In genomic region chrII:13013966-13014365, ce11 we compare ENCODE assay signal across 5 worm cellular contexts.
TF ChIP-seq lines count a peak whose summit lies in the region.

Gene F18A11.5 (minus strand): TSS chrII:13014286.

TF ChIP-seq in whole organism, L1 larva, 84 proteins besides CTCF, POLR2A, EP300 and RAD21 (continues in another document):
- TF ChIP-seq ama-1 (optimal IDR thresholded peaks at IDR 0.05; lab: Kevin White, UChicago) = peak; percentile 23
- no peak for TF ChIP-seq aha-1 (tag; optimal IDR thresholded peaks at IDR 0.05; lab: Kevin White, UChicago)
- TF ChIP-seq efl-3 (GFP tag; optimal IDR thresholded peaks at IDR 0.05; lab: Kevin White, UChicago) = no peak
- peak; percentile 1 for TF ChIP-seq swsn-7 (tag; optimal IDR thresholded peaks at IDR 0.05; lab: Kevin White, UChicago)
- no peak for TF ChIP-seq C04F5.9 (tag; optimal IDR thresholded peaks at IDR 0.05; lab: Kevin White, UChicago)
- TF ChIP-seq snpc-4 (tag; optimal IDR thresholded peaks at IDR 0.05; lab: Kevin White, UChicago) = no peak
- peak; percentile 75 for TF ChIP-seq nhr-85 (tag; lab: Kevin White, UChicago)
- TF ChIP-seq unc-86 (tag; optimal IDR thresholded peaks at IDR 0.05; lab: Kevin White, UChicago) = no peak
- peak; percentile 45 for TF ChIP-seq snu-23 (GFP tag; optimal IDR thresholded peaks at IDR 0.05; lab: Kevin White, UChicago)
- no peak for TF ChIP-seq sup-37 (GFP tag; optimal IDR thresholded peaks at IDR 0.05; lab: Kevin White, UChicago)
- TF ChIP-seq skn-1 (tag; optimal IDR thresholded peaks at IDR 0.05; lab: Kevin White, UChicago) = no peak
- no peak for TF ChIP-seq dpl-1 (GFP tag; optimal IDR thresholded peaks at IDR 0.05; lab: Kevin White, UChicago)
- no peak for TF ChIP-seq nhr-11 (tag; optimal IDR thresholded peaks at IDR 0.05; lab: Kevin White, UChicago)
- no peak for TF ChIP-seq tbx-2 (tag; optimal IDR thresholded peaks at IDR 0.05; lab: Kevin White, UChicago)
- no peak for TF ChIP-seq F16B12.6 (tag; optimal IDR thresholded peaks at IDR 0.05; lab: Kevin White, UChicago)
- TF ChIP-seq zip-4 (GFP tag; optimal IDR thresholded peaks at IDR 0.05; lab: Kevin White, UChicago) = no peak
- TF ChIP-seq fkh-8 (tag; optimal IDR thresholded peaks at IDR 0.05; lab: Kevin White, UChicago) = no peak
- TF ChIP-seq vab-15 (tag; optimal IDR thresholded peaks at IDR 0.05; lab: Kevin White, UChicago) = no peak
- peak; percentile 2 for TF ChIP-seq blmp-1 (tag; optimal IDR thresholded peaks at IDR 0.05; lab: Kevin White, UChicago)
- TF ChIP-seq nhr-71 (tag; optimal IDR thresholded peaks at IDR 0.05; lab: Kevin White, UChicago) = peak; percentile 32

TF ChIP-seq in whole organism, L2 larva, 48 proteins besides CTCF, POLR2A, EP300 and RAD21 (continues in another document):
- TF ChIP-seq lsy-2 (tag; optimal IDR thresholded peaks at IDR 0.05; lab: Kevin White, UChicago) = no peak
- no peak for TF ChIP-seq sma-3 (GFP tag; optimal IDR thresholded peaks at IDR 0.05; lab: Kevin White, UChicago)
- no peak for TF ChIP-seq nhr-237 (tag; optimal IDR thresholded peaks at IDR 0.05; lab: Kevin White, UChicago)
- peak; percentile 10 for TF ChIP-seq crh-2 (tag; optimal IDR thresholded peaks at IDR 0.05; lab: Kevin White, UChicago)
- no peak for TF ChIP-seq gmeb-1 (tag; optimal IDR thresholded peaks at IDR 0.05; lab: Kevin White, UChicago)
- no peak for TF ChIP-seq sma-9 (GFP tag; optimal IDR thresholded peaks at IDR 0.05; lab: Kevin White, UChicago)
- no peak for TF ChIP-seq sma-9 (tag; optimal IDR thresholded peaks at IDR 0.05; lab: Kevin White, UChicago)
- no peak for TF ChIP-seq nhr-12 (tag; optimal IDR thresholded peaks at IDR 0.05; lab: Kevin White, UChicago)
- TF ChIP-seq ceh-82 (tag; optimal IDR thresholded peaks at IDR 0.05; lab: Kevin White, UChicago) = no peak
- TF ChIP-seq dmd-4 (tag; optimal IDR thresholded peaks at IDR 0.05; lab: Kevin White, UChicago) = no peak
- no peak for TF ChIP-seq skn-1 (tag; optimal IDR thresholded peaks at IDR 0.05; lab: Kevin White, UChicago)
- TF ChIP-seq nhr-129 (tag; optimal IDR thresholded peaks at IDR 0.05; lab: Kevin White, UChicago) = peak; percentile 21
- no peak for TF ChIP-seq snpc-4 (tag; optimal IDR thresholded peaks at IDR 0.05; lab: Kevin White, UChicago)
- no peak for TF ChIP-seq fos-1 (tag; optimal IDR thresholded peaks at IDR 0.05; lab: Kevin White, UChicago)
- no peak for TF ChIP-seq ztf-1 (GFP tag; conservative IDR thresholded peaks at IDR 0.05; lab: Robert Waterston, UW)
- TF ChIP-seq lin-13 (GFP tag; optimal IDR thresholded peaks at IDR 0.05; lab: Kevin White, UChicago) = peak; percentile 7
- peak; percentile 27 for TF ChIP-seq unc-55 (GFP tag; optimal IDR thresholded peaks at IDR 0.05; lab: Kevin White, UChicago)
- no peak for TF ChIP-seq nhr-11 (tag; optimal IDR thresholded peaks at IDR 0.05; lab: Kevin White, UChicago)
- TF ChIP-seq elt-3 (tag; optimal IDR thresholded peaks at IDR 0.05; lab: Kevin White, UChicago) = no peak
- TF ChIP-seq nhr-21 (tag; optimal IDR thresholded peaks at IDR 0.05; lab: Kevin White, UChicago) = no peak

TF ChIP-seq in whole organism, L3 larva, 47 proteins besides CTCF, POLR2A, EP300 and RAD21:
- no peak for TF ChIP-seq mdl-1 (tag; optimal IDR thresholded peaks at IDR 0.05; lab: Kevin White, UChicago)
- TF ChIP-seq ceh-28 (tag; optimal IDR thresholded peaks at IDR 0.05; lab: Kevin White, UChicago) = peak; percentile 5
- no peak for TF ChIP-seq ZK546.5 (tag; optimal IDR thresholded peaks at IDR 0.05; lab: Kevin White, UChicago)
- peak; percentile 5 for TF ChIP-seq lin-39 (tag; optimal IDR thresholded peaks at IDR 0.05; lab: Kevin White, UChicago)
- TF ChIP-seq nhr-28 (tag; optimal IDR thresholded peaks at IDR 0.05; lab: Kevin White, UChicago) = no peak
- TF ChIP-seq nfya-1 (tag; optimal IDR thresholded peaks at IDR 0.05; lab: Kevin White, UChicago; ENCODE audit: insufficient read depth) = peak; percentile 12
- no peak for TF ChIP-seq ama-1 (optimal IDR thresholded peaks at IDR 0.05; lab: Kevin White, UChicago)
- no peak for TF ChIP-seq daf-12 (tag; optimal IDR thresholded peaks at IDR 0.05; lab: Kevin White, UChicago)
- no peak for TF ChIP-seq nhr-43 (tag; optimal IDR thresholded peaks at IDR 0.05; lab: Kevin White, UChicago; ENCODE audit: poor library complexity, severe bottlenecking)

TF ChIP-seq in whole organism, L4 larva, 104 proteins besides CTCF, POLR2A, EP300 and RAD21:
- peak; percentile 29 for TF ChIP-seq hlh-11 (tag; optimal IDR thresholded peaks at IDR 0.05; lab: Kevin White, UChicago)
- no peak for TF ChIP-seq madf-5 (GFP tag; IDR thresholded peaks at IDR 0.05; lab: Robert Waterston, UW)
- no peak for TF ChIP-seq R02D3.7 (tag; optimal IDR thresholded peaks at IDR 0.05; lab: Kevin White, UChicago)
- TF ChIP-seq dve-1 (tag; optimal IDR thresholded peaks at IDR 0.05; lab: Kevin White, UChicago; ENCODE audit: insufficient read depth) = peak; percentile 3
- TF ChIP-seq lin-13 (GFP tag; optimal IDR thresholded peaks at IDR 0.05; lab: Kevin White, UChicago) = no peak
- TF ChIP-seq ces-1 (GFP tag; optimal IDR thresholded peaks at IDR 0.05; lab: Kevin White, UChicago) = no peak
- TF ChIP-seq rbr-2 (tag; optimal IDR thresholded peaks at IDR 0.05; lab: Kevin White, UChicago) = peak; percentile 7
- TF ChIP-seq ama-1 (optimal IDR thresholded peaks at IDR 0.05; lab: Kevin White, UChicago) = peak; percentile 69
- no peak for TF ChIP-seq dmd-9 (GFP tag; IDR thresholded peaks at IDR 0.05; lab: Robert Waterston, UW)
- no peak for TF ChIP-seq saeg-2 (GFP tag; IDR thresholded peaks at IDR 0.05; lab: Robert Waterston, UW)
- no peak for TF ChIP-seq zfp-2 (tag; optimal IDR thresholded peaks at IDR 0.05; lab: Kevin White, UChicago)
- TF ChIP-seq arid-1 (GFP tag; conservative IDR thresholded peaks at IDR 0.05; lab: Robert Waterston, UW) = 0 out of 2 replicates have a peak, but pooled peaks have one; percentile 48
- TF ChIP-seq duxl-1 (tag; optimal IDR thresholded peaks at IDR 0.05; lab: Kevin White, UChicago; ENCODE audit: poor library complexity) = no peak
- TF ChIP-seq nhr-77 (tag; optimal IDR thresholded peaks at IDR 0.05; lab: Kevin White, UChicago) = no peak
- TF ChIP-seq aha-1 (tag; lab: Kevin White, UChicago) = peak; percentile 2
- TF ChIP-seq pqm-1 (tag; optimal IDR thresholded peaks at IDR 0.05; lab: Kevin White, UChicago) = no peak

TF ChIP-seq in whole organism, young adult, 124 proteins besides CTCF, POLR2A, EP300 and RAD21:
- no peak for TF ChIP-seq T07F8.4 (tag; optimal IDR thresholded peaks at IDR 0.05; lab: Kevin White, UChicago)
- no peak for TF ChIP-seq zfh-2 (GFP tag; conservative IDR thresholded peaks at IDR 0.05; lab: Robert Waterston, UW)
- no peak for TF ChIP-seq ekl-4 (GFP tag; IDR thresholded peaks at IDR 0.05; lab: Robert Waterston, UW)
- no peak for TF ChIP-seq snpc-4 (GFP tag; optimal IDR thresholded peaks at IDR 0.05; lab: Kevin White, UChicago)
- peak in 1 of 4 experiments; percentile 20 for TF ChIP-seq snpc-4 (tag; optimal IDR thresholded peaks at IDR 0.05; lab: Kevin White, UChicago)
- TF ChIP-seq hmg-1.2 (GFP tag; IDR thresholded peaks at IDR 0.05; lab: Robert Waterston, UW) = no peak
- peak; percentile 33 for TF ChIP-seq snpc-3.4 (tag; optimal IDR thresholded peaks at IDR 0.05; lab: Kevin White, UChicago)
- peak; percentile 60; the same call in 1 of the 2 replicates for TF ChIP-seq Y95B8A.8 (GFP tag; IDR thresholded peaks at IDR 0.05; lab: Robert Waterston, UW)
- peak; percentile 46 for TF ChIP-seq hrde-1 (tag; optimal IDR thresholded peaks at IDR 0.05; lab: Kevin White, UChicago; ENCODE audit: borderline replicate concordance)
- peak; percentile 36 for TF ChIP-seq F52B5.7 (tag; optimal IDR thresholded peaks at IDR 0.05; lab: Kevin White, UChicago)
- no peak; the same call in 1 of the 2 replicates for TF ChIP-seq hsf-1 (GFP tag; IDR thresholded peaks at IDR 0.05; lab: Robert Waterston, UW)
- peak; percentile 46; the same call in 1 of the 2 replicates for TF ChIP-seq ztf-25 (GFP tag; IDR thresholded peaks at IDR 0.05; lab: Robert Waterston, UW)
TF ChIP-seq in whole organism, young adult: peak in this region for 6.
